Fruit fly (Drosophila melanogaster): ENCODE results near the gene CG15357.

DNA sequence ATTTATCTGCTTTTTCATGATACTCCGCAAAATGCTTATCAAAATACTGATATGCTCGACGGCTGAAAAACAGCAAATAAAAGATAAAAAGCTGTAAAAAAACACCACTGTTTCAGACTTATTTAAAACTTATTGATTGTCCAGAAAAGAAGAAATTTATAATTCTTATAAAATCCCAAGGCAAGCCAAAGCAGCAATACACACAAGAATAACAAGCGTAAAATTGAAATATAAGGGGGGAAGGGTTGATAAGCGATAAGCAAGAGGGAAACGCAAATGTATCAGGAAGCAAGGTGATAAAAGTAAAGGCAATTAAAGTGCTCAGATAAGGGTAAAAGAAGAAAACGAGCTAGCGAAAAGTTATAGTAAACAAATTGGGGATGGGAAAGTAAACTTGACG is 33.0 kb downstream of the CG15357 start:
- TF ChIP-seq CG10366 (GFP tag; IDR thresholded peaks at IDR 0.05) (no peak), Rx (GFP tag; IDR thresholded peaks at IDR 0.05) (no peak), Sin3A (optimal IDR thresholded peaks at IDR 0.05) (no peak), CG11723 (GFP tag; optimal IDR thresholded peaks at IDR 0.05) (no peak), CG3995 (GFP tag; optimal IDR thresholded peaks at IDR 0.05) (no peak), fd64A (GFP tag; optimal IDR thresholded peaks at IDR 0.05) (no peak)
